Worm (Caenorhabditis elegans) whole organism, late embryonic: Measurements from ENCODE around the gene F49H6.12.

ENCODE experiments used
- T23F11.4 ChIP-seq: fragments of 200-800 bp; sonication (Bioruptor generic); optimal IDR thresholded peaks from 2 replicates; lab custom pipeline; 2018; ENCODE audit warnings: mild to moderate bottlenecking, missing genetic modification characterization, missing compliant biosample characterization
- ama-1 ChIP-seq: fragments of 150-350 bp; optimal IDR thresholded peaks from 2 replicates; lab custom pipeline; 2014
- ceh-18 ChIP-seq: sonication (generic microtip); optimal IDR thresholded peaks from 2 replicates; lab custom pipeline; 2016; ENCODE audit warnings: missing genetic modification characterization, missing compliant biosample characterization
- che-1 ChIP-seq: sonication (generic microtip); optimal IDR thresholded peaks from 2 replicates; lab custom pipeline; 2016; ENCODE audit warnings: mild to moderate bottlenecking, missing genetic modification characterization, missing compliant biosample characterization
- dve-1 ChIP-seq: sonication (generic microtip); optimal IDR thresholded peaks from 2 replicates; lab custom pipeline; 2017; ENCODE audit warnings: antibody characterized with exemption, mild to moderate bottlenecking, missing genetic modification characterization, missing compliant biosample characterization
- nfya-1 ChIP-seq: sonication (generic microtip); optimal IDR thresholded peaks from 2 replicates; lab custom pipeline; 2017; ENCODE audit warnings: missing genetic modification characterization, mild to moderate bottlenecking, missing compliant biosample characterization, antibody characterized with exemption, moderate library complexity
- nhr-232 ChIP-seq: sonication (generic microtip); optimal IDR thresholded peaks from 2 replicates; lab custom pipeline; 2016; ENCODE audit warnings: missing genetic modification characterization, missing compliant biosample characterization
- pha-4 ChIP-seq: fragments of 150-350 bp; optimal IDR thresholded peaks from 2 replicates; lab custom pipeline; 2018; ENCODE audit warnings: missing biosample characterization, missing genetic modification reagents, missing genetic modification characterization
- ttx-3 ChIP-seq: sonication (generic microtip); optimal IDR thresholded peaks from 2 replicates; lab custom pipeline; 2016; ENCODE audit warnings: missing genetic modification reagents, missing genetic modification characterization, missing compliant biosample characterization

DNA sequence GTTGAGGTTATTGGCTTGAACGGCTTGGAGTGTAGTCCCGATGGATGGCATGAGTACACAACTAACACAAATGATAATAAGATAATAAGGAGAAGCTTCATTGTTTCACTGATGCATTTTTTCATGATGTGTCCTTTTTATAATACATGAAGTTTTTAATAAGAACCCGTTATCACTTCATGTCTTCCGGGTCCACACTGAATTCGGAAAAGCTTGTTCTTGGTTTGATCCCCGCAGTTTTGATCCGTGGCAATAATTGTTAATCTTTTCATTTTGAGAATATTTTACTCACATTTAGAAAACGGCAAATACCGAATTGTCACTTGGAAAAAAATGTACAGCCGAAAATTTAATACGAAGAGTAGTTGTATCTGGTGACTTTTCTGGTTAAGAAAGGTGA is 32.6 kb downstream of the F49H6.12 start, which contains the start of gene Y102A5C.27:
- TF ChIP-seq ttx-3: no peak
- no peak for TF ChIP-seq pha-4 (tag; lab: Kevin White, UChicago)
- TF ChIP-seq T23F11.4: no peak
- TF ChIP-seq ama-1 (lab: Kevin White, UChicago): no peak
- no peak for TF ChIP-seq dve-1
- no peak for TF ChIP-seq nfya-1 (tag; lab: Kevin White, UChicago)
- TF ChIP-seq che-1 (tag; lab: Kevin White, UChicago): no peak
- no peak for TF ChIP-seq nhr-232 (tag; lab: Kevin White, UChicago)
- no peak for TF ChIP-seq ceh-18 (tag; lab: Kevin White, UChicago)
